Worm (Caenorhabditis elegans) whole organism, L2 larva: Measurements from ENCODE around the gene cox-11.

Experiments
- alr-1 ChIP-seq: fragments of 150-350 bp; optimal IDR thresholded peaks from 2 replicates; lab custom pipeline; 2014; ENCODE audit warnings: missing biosample characterization, missing genetic modification characterization
- ama-1 ChIP-seq: fragments of 150-350 bp; optimal IDR thresholded peaks from 2 replicates; lab custom pipeline; 2018; ENCODE audit warnings: inconsistent platforms
- egl-27 ChIP-seq: sonication (generic microtip); optimal IDR thresholded peaks from 3 replicates; lab custom pipeline; 2017; ENCODE audit warnings: missing biosample characterization, missing genetic modification reagents, missing genetic modification characterization
- lin-39 ChIP-seq: fragments of 150-350 bp; optimal IDR thresholded peaks from 2 replicates; lab custom pipeline; 2014; ENCODE audit warnings: missing biosample characterization, missing genetic modification reagents, missing genetic modification characterization
- mab-5 ChIP-seq: fragments of 150-350 bp; optimal IDR thresholded peaks from 2 replicates; lab custom pipeline; 2014; ENCODE audit warnings: missing biosample characterization, missing genetic modification characterization
- mdl-1 ChIP-seq, 2 experiments: fragments of 150-350 bp in 1 of 2; sonication (generic microtip) in 1 of 2; optimal IDR thresholded peaks; 2 replicates each; lab custom pipeline; 2017; ENCODE audit warnings: missing biosample characterization in 2 of 2, missing genetic modification characterization in 2 of 2
- nhr-10 ChIP-seq: sonication (generic microtip); optimal IDR thresholded peaks from 2 replicates; lab custom pipeline; 2017; ENCODE audit warnings: missing biosample characterization, missing genetic modification characterization
- nhr-11 ChIP-seq: fragments of 150-350 bp; optimal IDR thresholded peaks from 2 replicates; lab custom pipeline; 2014; ENCODE audit warnings: missing biosample characterization, missing genetic modification characterization
- nhr-23 ChIP-seq: fragments of 150-350 bp; optimal IDR thresholded peaks from 2 replicates; lab custom pipeline; 2014; ENCODE audit warnings: missing biosample characterization, missing genetic modification reagents, missing genetic modification characterization
- nhr-237 ChIP-seq: fragments of 150-350 bp; optimal IDR thresholded peaks from 2 replicates; lab custom pipeline; 2014; ENCODE audit warnings: missing biosample characterization, missing genetic modification characterization
- unc-62 ChIP-seq: fragments of 150-350 bp; optimal IDR thresholded peaks from 2 replicates; lab custom pipeline; 2014; ENCODE audit warnings: missing biosample characterization, missing genetic modification reagents, missing genetic modification characterization
- ztf-4 ChIP-seq: fragments of 150-350 bp; optimal IDR thresholded peaks from 2 replicates; lab custom pipeline; 2014; ENCODE audit warnings: missing biosample characterization, missing genetic modification characterization

ce11 chrIV:13238943-13239861, 4.9 kb upstream of the cox-11 start, which contains the start of gene tag-115:
- TF ChIP-seq nhr-10 (tag; lab: Kevin White, UChicago): no peak
- no peak for TF ChIP-seq nhr-11 (tag; lab: Kevin White, UChicago)
- TF ChIP-seq mdl-1 (tag; optimal IDR thresholded peaks at IDR 0.05; lab: Kevin White, UChicago): no peak
- no peak for TF ChIP-seq nhr-237
- TF ChIP-seq ama-1 (lab: Kevin White, UChicago): peak; percentile 47
- no peak for TF ChIP-seq mab-5 (tag; lab: Kevin White, UChicago)
- no peak for TF ChIP-seq unc-62 (GFP tag; lab: Kevin White, UChicago)
- TF ChIP-seq egl-27 (tag; lab: Kevin White, UChicago): no peak
- TF ChIP-seq lin-39 (tag; lab: Kevin White, UChicago): no peak
- no peak for TF ChIP-seq alr-1 (tag; lab: Kevin White, UChicago)
- no peak for TF ChIP-seq ztf-4 (tag; lab: Kevin White, UChicago)
- TF ChIP-seq nhr-23 (tag; lab: Kevin White, UChicago): no peak
